Fruit fly (Drosophila melanogaster) whole organism, wandering third instar larva: Measurements from ENCODE around the gene mew.

Experiments
- Abd-B ChIP-seq: fragments of >200 bp; optimal IDR thresholded peaks from 2 replicates; lab custom pipeline; 2017; ENCODE audit warnings: missing biosample characterization, missing genetic modification characterization
- CG32264 ChIP-seq: fragments of 200-800 bp; sonication (Bioruptor generic); optimal IDR thresholded peaks from 2 replicates; lab custom pipeline; 2016; ENCODE audit warnings: missing biosample characterization, missing genetic modification characterization
- Hnf4 ChIP-seq: fragments of 200-800 bp; sonication (Bioruptor generic); optimal IDR thresholded peaks from 2 replicates; lab custom pipeline; 2016; ENCODE audit warnings: missing biosample characterization, mild to moderate bottlenecking, missing genetic modification characterization
- Mio ChIP-seq: sonication (Bioruptor generic); optimal IDR thresholded peaks from 2 replicates; lab custom pipeline; 2016; ENCODE audit warnings: missing biosample characterization, missing genetic modification characterization
- N ChIP-seq: fragments of >200 bp; optimal IDR thresholded peaks from 2 replicates; lab custom pipeline; 2018; ENCODE audit warnings: missing biosample characterization, missing external identifiers, missing genetic modification characterization
- OdsH ChIP-seq: fragments of 200-800 bp; sonication (Bioruptor generic); optimal IDR thresholded peaks from 2 replicates; lab custom pipeline; 2016; ENCODE audit warnings: missing biosample characterization, mild to moderate bottlenecking, missing genetic modification characterization
- brk ChIP-seq: fragments of 200-800 bp; sonication (Bioruptor generic); optimal IDR thresholded peaks from 2 replicates; lab custom pipeline; 2016; ENCODE audit warnings: missing biosample characterization, mild to moderate bottlenecking, missing genetic modification characterization
- jim ChIP-seq: fragments of 175-275, 200-325 bp; sonication (Bioruptor generic); optimal IDR thresholded peaks from 2 replicates; lab custom pipeline; 2016; ENCODE audit warnings: missing biosample characterization, mild to moderate bottlenecking, missing genetic modification characterization
- psq ChIP-seq: fragments of 200-800 bp; sonication (Bioruptor generic); optimal IDR thresholded peaks from 3 replicates; lab custom pipeline; 2017; ENCODE audit warnings: missing biosample characterization, mild to moderate bottlenecking, missing genetic modification characterization, moderate library complexity
- sage ChIP-seq: fragments of 200-800 bp; sonication (Bioruptor generic); optimal IDR thresholded peaks from 2 replicates; lab custom pipeline; 2016; ENCODE audit warnings: missing biosample characterization, mild to moderate bottlenecking, missing genetic modification characterization
- usp ChIP-seq: fragments of >200 bp; optimal IDR thresholded peaks from 2 replicates; lab custom pipeline; 2017; ENCODE audit warnings: missing biosample characterization, missing genetic modification characterization
- woc ChIP-seq: sonication (Bioruptor generic); optimal IDR thresholded peaks from 2 replicates; lab custom pipeline; 2016; ENCODE audit warnings: missing biosample characterization, mild to moderate bottlenecking, missing genetic modification characterization

dm6 chrX:13249732-13250395, 8.4 kb downstream of the mew start:
- TF ChIP-seq brk (GFP tag; lab: Kevin White, UChicago) (no peak), Mio (GFP tag; lab: Kevin White, UChicago) (no peak), N (GFP tag; lab: Kevin White, UChicago) (no peak), OdsH (GFP tag; lab: Kevin White, UChicago) (no peak), usp (GFP tag; lab: Kevin White, UChicago) (no peak), CG32264 (no peak), Abd-B (GFP tag; lab: Kevin White, UChicago) (no peak), sage (GFP tag; lab: Kevin White, UChicago) (no peak), jim (no peak), psq (GFP tag; lab: Kevin White, UChicago) (no peak), Hnf4 (GFP tag; lab: Kevin White, UChicago) (no peak), woc (no peak)
